Worm (Caenorhabditis elegans): ENCODE data around the gene M03A8.3.

DNA sequence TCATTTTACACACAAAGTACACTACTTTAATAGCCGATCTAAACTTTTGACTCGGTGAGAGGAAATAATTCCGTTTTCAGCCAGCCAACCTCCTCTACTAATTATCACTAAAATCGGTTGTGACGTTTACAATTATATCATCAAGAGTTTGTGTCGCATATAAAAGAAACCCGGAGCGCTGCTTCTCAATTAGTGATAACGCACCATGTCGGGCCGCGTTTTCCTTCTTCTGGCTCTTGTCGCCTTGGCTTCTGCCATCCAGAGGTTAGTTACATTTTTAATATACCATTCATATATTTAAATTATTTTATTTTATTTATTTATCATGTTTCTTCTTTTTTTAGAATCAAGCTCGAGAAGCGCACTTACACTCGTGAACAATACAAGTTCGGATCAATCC lies 8.9 kb upstream of the M03A8.3 start, which contains the start of gene asp-3:
- TF ChIP-seq dox-1 (GFP tag; IDR thresholded peaks at IDR 0.05), result no peak
- no peak for TF ChIP-seq K12H6.12 (tag; optimal IDR thresholded peaks at IDR 0.05)
- TF ChIP-seq unc-130 (GFP tag; optimal IDR thresholded peaks at IDR 0.05), result no peak
- no peak for TF ChIP-seq lin-54 (GFP tag; optimal IDR thresholded peaks at IDR 0.05)
- no peak for TF ChIP-seq lin-35 (GFP tag; optimal IDR thresholded peaks at IDR 0.05)
- no peak for TF ChIP-seq ama-1 (optimal IDR thresholded peaks at IDR 0.05)
- no peak for TF ChIP-seq ama-1 (GFP tag; optimal IDR thresholded peaks at IDR 0.05)
